Fruit fly (Drosophila melanogaster) whole organism, embryonic: ENCODE results near the gene c12.2.

ENCODE experiments used
- Abd-B ChIP-seq: fragments of 200-800 bp; sonication (Bioruptor generic); optimal IDR thresholded peaks from 2 replicates; lab custom pipeline; 2018; ENCODE audit warnings: missing biosample characterization, mild to moderate bottlenecking, missing genetic modification characterization, moderate library complexity
- Ada2b ChIP-seq: fragments of 200-800 bp; sonication (Bioruptor generic); IDR thresholded peaks from 2 replicates; pipeline ENCODE4 v1.3.6; 2022; ENCODE audit warnings: missing biosample characterization, missing genetic modification characterization
- Asciz ChIP-seq: fragments of 200-800 bp; sonication (Bioruptor generic); optimal IDR thresholded peaks from 2 replicates; lab custom pipeline; 2017; ENCODE audit warnings: missing biosample characterization, mild to moderate bottlenecking, missing genetic modification characterization, missing genetic modification reagents
- CG11456 ChIP-seq: fragments of 200-800 bp; sonication (Bioruptor generic); IDR thresholded peaks from 3 replicates; pipeline ENCODE4 v1.3.6; 2022; ENCODE audit warnings: missing biosample characterization, missing genetic modification characterization
- CG14965 ChIP-seq: fragments of 200-800 bp; sonication (Bioruptor generic); optimal IDR thresholded peaks from 2 replicates; lab custom pipeline; 2016; ENCODE audit warnings: missing biosample characterization, missing genetic modification characterization, borderline replicate concordance
- CG15479 ChIP-seq: fragments of 200-800 bp; sonication (Bioruptor generic); optimal IDR thresholded peaks from 3 replicates; lab custom pipeline; 2019; ENCODE audit warnings: missing biosample characterization, mild to moderate bottlenecking, missing genetic modification characterization, moderate library complexity
- CG15514 ChIP-seq: fragments of 200-800 bp; sonication (Bioruptor generic); optimal IDR thresholded peaks from 3 replicates; lab custom pipeline; 2017; ENCODE audit warnings: missing biosample characterization, missing genetic modification characterization, mild to moderate bottlenecking, moderate library complexity, missing genetic modification reagents
- CG15601 ChIP-seq: fragments of 200-800 bp; sonication (Bioruptor generic); optimal IDR thresholded peaks from 3 replicates; lab custom pipeline; 2019; ENCODE audit warnings: missing biosample characterization, mild to moderate bottlenecking, missing genetic modification characterization, moderate library complexity
- CG1832 ChIP-seq: fragments of 200-800 bp; sonication (Bioruptor generic); optimal IDR thresholded peaks from 2 replicates; lab custom pipeline; 2017; ENCODE audit warnings: missing biosample characterization, mild to moderate bottlenecking, missing genetic modification characterization, inconsistent platforms
- CG2116 ChIP-seq: fragments of 200-800 bp; sonication (Bioruptor generic); optimal IDR thresholded peaks from 3 replicates; lab custom pipeline; 2018; ENCODE audit warnings: missing biosample characterization, mild to moderate bottlenecking, missing genetic modification characterization
- CG2129 ChIP-seq: fragments of 200-800 bp; sonication (Bioruptor generic); IDR thresholded peaks from 2 replicates; pipeline ENCODE4 v1.3.6; 2022; ENCODE audit warnings: missing biosample characterization, missing genetic modification characterization; ENCODE audit not compliant: partially characterized antibody
- CG3995 ChIP-seq: fragments of 200-800 bp; sonication (Bioruptor generic); optimal IDR thresholded peaks from 3 replicates; lab custom pipeline; 2016; ENCODE audit warnings: missing biosample characterization, missing genetic modification characterization
- CG4328 ChIP-seq: fragments of 200-800 bp; sonication (Bioruptor generic); optimal IDR thresholded peaks from 3 replicates; lab custom pipeline; 2017; ENCODE audit warnings: missing biosample characterization, missing genetic modification reagents, missing genetic modification characterization
- CG8281 ChIP-seq: fragments of 200-800 bp; sonication (Bioruptor generic); optimal IDR thresholded peaks from 2 replicates; lab custom pipeline; 2018; ENCODE audit warnings: missing biosample characterization, mild to moderate bottlenecking, missing genetic modification characterization, moderate library complexity
- CG8765 ChIP-seq: fragments of 200-800 bp; sonication (Bioruptor generic); IDR thresholded peaks from 2 replicates; pipeline ENCODE4 v1.3.6; 2022; ENCODE audit warnings: missing biosample characterization, missing genetic modification characterization
- CHES-1-like ChIP-seq: fragments of 200-800 bp; sonication (Bioruptor generic); optimal IDR thresholded peaks from 2 replicates; lab custom pipeline; 2016; ENCODE audit warnings: missing biosample characterization, missing genetic modification characterization
- Dip2 ChIP-seq: fragments of 200-800 bp; sonication (Bioruptor generic); IDR thresholded peaks from 2 replicates; pipeline ENCODE4 v1.3.6; 2022; ENCODE audit warnings: missing biosample characterization, missing genetic modification characterization
- Drgx ChIP-seq: fragments of 200-800 bp; sonication (Bioruptor generic); IDR thresholded peaks from 2 replicates; pipeline ENCODE4 v1.3.6; 2022; ENCODE audit warnings: missing biosample characterization, missing genetic modification characterization
- Ets65A ChIP-seq: fragments of 200-800 bp; sonication (Bioruptor generic); peaks from one replicate; lab custom pipeline; 2016; ENCODE audit warnings: missing biosample characterization, missing genetic modification characterization
- Ets97D ChIP-seq: fragments of 200-800 bp; sonication (Bioruptor generic); optimal IDR thresholded peaks from 3 replicates; lab custom pipeline; 2016; ENCODE audit warnings: missing biosample characterization, missing genetic modification characterization
- Hand ChIP-seq: fragments of 200-800 bp; sonication (Bioruptor generic); optimal IDR thresholded peaks from 2 replicates; lab custom pipeline; 2017; ENCODE audit warnings: mild to moderate bottlenecking, missing biosample characterization, missing genetic modification reagents, missing genetic modification characterization
- Hr3 ChIP-seq: fragments of 200-800 bp; sonication (Bioruptor generic); optimal IDR thresholded peaks from 3 replicates; lab custom pipeline; 2016; ENCODE audit warnings: missing biosample characterization, missing genetic modification characterization
- Kr ChIP-seq: fragments of 200-800 bp; sonication (Bioruptor generic); optimal IDR thresholded peaks from 2 replicates; lab custom pipeline; 2017; ENCODE audit warnings: missing biosample characterization, mild to moderate bottlenecking, missing genetic modification characterization
- Lpt ChIP-seq: fragments of >200 bp; optimal IDR thresholded peaks from 2 replicates; lab custom pipeline; 2018; ENCODE audit warnings: missing biosample characterization, missing genetic modification characterization
- MBD-R2 ChIP-seq: fragments of 200-800 bp; sonication (Bioruptor generic); IDR thresholded peaks from 2 replicates; pipeline ENCODE4 v1.3.6; 2022; ENCODE audit warnings: missing biosample characterization, missing genetic modification characterization
- Nf-YB ChIP-seq: fragments of 200-800 bp; sonication (Bioruptor generic); optimal IDR thresholded peaks from 3 replicates; lab custom pipeline; 2019; ENCODE audit warnings: missing biosample characterization, mild to moderate bottlenecking, missing genetic modification characterization, moderate library complexity
- Poxn ChIP-seq: fragments of 200-800 bp; sonication (Bioruptor generic); IDR thresholded peaks from 2 replicates; pipeline ENCODE4 v1.3.6; 2022; ENCODE audit warnings: missing biosample characterization, missing genetic modification characterization
- Six4 ChIP-seq: fragments of 200-800 bp; sonication (Bioruptor generic); optimal IDR thresholded peaks from 2 replicates; lab custom pipeline; 2016; ENCODE audit warnings: missing biosample characterization, missing genetic modification characterization
- Sry-δ ChIP-seq: fragments of 200-800 bp; sonication (Bioruptor generic); optimal IDR thresholded peaks from 2 replicates; lab custom pipeline; 2016; ENCODE audit warnings: missing biosample characterization, missing genetic modification characterization
- Ssrp ChIP-seq: fragments of 200-800 bp; sonication (Bioruptor generic); optimal IDR thresholded peaks from 2 replicates; lab custom pipeline; 2018; ENCODE audit warnings: missing biosample characterization, mild to moderate bottlenecking, missing genetic modification characterization, moderate library complexity
- amos ChIP-seq: fragments of 200-800 bp; sonication (Bioruptor generic); IDR thresholded peaks from 2 replicates; pipeline ENCODE4 v1.3.6; 2022; ENCODE audit warnings: missing biosample characterization, missing genetic modification characterization; ENCODE audit not compliant: partially characterized antibody
- ap ChIP-seq: fragments of 200-800 bp; sonication (Bioruptor generic); IDR thresholded peaks from 2 replicates; pipeline ENCODE4 v1.3.6; 2022; ENCODE audit warnings: missing biosample characterization, missing genetic modification characterization
- bsh ChIP-seq, 2 experiments: fragments of 200-800 bp; sonication (Bioruptor generic); optimal IDR thresholded peaks; 2 replicates each; lab custom pipeline; 2017 to 2018; ENCODE audit warnings: mild to moderate bottlenecking in 2 of 2, missing biosample characterization in 2 of 2, missing genetic modification characterization in 2 of 2, moderate library complexity in 1 of 2
- chinmo ChIP-seq: fragments of 200-800 bp; sonication (Bioruptor generic); IDR thresholded peaks from 4 replicates; pipeline ENCODE4 v1.3.6; 2022; ENCODE audit warnings: missing biosample characterization, missing genetic modification characterization; ENCODE audit not compliant: partially characterized antibody
- cwo ChIP-seq: fragments of 200-800 bp; sonication (Bioruptor generic); optimal IDR thresholded peaks from 3 replicates; lab custom pipeline; 2017; ENCODE audit warnings: missing biosample characterization, missing genetic modification characterization, mild to moderate bottlenecking, moderate library complexity, missing genetic modification reagents
- fu2 ChIP-seq: fragments of 200-800 bp; sonication (Bioruptor generic); optimal IDR thresholded peaks from 2 replicates; lab custom pipeline; 2016; ENCODE audit warnings: missing biosample characterization, missing genetic modification characterization
- jigr1 ChIP-seq: fragments of 200-800 bp; sonication (Bioruptor generic); IDR thresholded peaks from 3 replicates; pipeline ENCODE4 v1.3.6; 2022; ENCODE audit warnings: missing biosample characterization, missing genetic modification characterization
- ken ChIP-seq: fragments of 200-800 bp; sonication (Bioruptor generic); IDR thresholded peaks from 3 replicates; pipeline ENCODE4 v1.3.6; 2022; ENCODE audit warnings: missing biosample characterization, missing genetic modification characterization
- mld ChIP-seq: fragments of 200-800 bp; sonication (Bioruptor generic); IDR thresholded peaks from 3 replicates; pipeline ENCODE4 v1.3.6; 2022; ENCODE audit warnings: missing biosample characterization, missing genetic modification characterization; ENCODE audit not compliant: partially characterized antibody
- peb ChIP-seq: fragments of 200-800 bp; sonication (Bioruptor generic); IDR thresholded peaks from 2 replicates; pipeline ENCODE4 v1.3.6; 2022; ENCODE audit warnings: missing biosample characterization, missing genetic modification characterization
- pnt ChIP-seq: fragments of 200-800 bp; sonication (Bioruptor generic); optimal IDR thresholded peaks from 3 replicates; lab custom pipeline; 2016; ENCODE audit warnings: missing biosample characterization, missing genetic modification characterization
- repo ChIP-seq: fragments of 200-800 bp; sonication (Bioruptor generic); optimal IDR thresholded peaks from 2 replicates; lab custom pipeline; 2016; ENCODE audit warnings: missing biosample characterization, missing genetic modification characterization
- salm ChIP-seq: fragments of 200-800 bp; sonication (Bioruptor generic); optimal IDR thresholded peaks from 2 replicates; lab custom pipeline; 2018; ENCODE audit warnings: missing biosample characterization, mild to moderate bottlenecking, missing genetic modification characterization
- sens ChIP-seq: fragments of 200-800 bp; sonication (Bioruptor generic); peaks from one replicate; lab custom pipeline; 2016; ENCODE audit warnings: missing biosample characterization, missing genetic modification characterization
- stwl ChIP-seq: fragments of 200-800 bp; sonication (Bioruptor generic); optimal IDR thresholded peaks from 3 replicates; lab custom pipeline; 2018; ENCODE audit warnings: missing biosample characterization, mild to moderate bottlenecking, missing genetic modification characterization, moderate library complexity
- tgo ChIP-seq: fragments of 200-800 bp; sonication (Bioruptor generic); IDR thresholded peaks from 3 replicates; pipeline ENCODE4 v1.3.6; 2022; ENCODE audit warnings: missing biosample characterization, missing genetic modification characterization
- tna ChIP-seq: fragments of 200-800 bp; sonication (Bioruptor generic); IDR thresholded peaks from 2 replicates; pipeline ENCODE4 v1.3.6; 2022; ENCODE audit warnings: missing biosample characterization, missing genetic modification characterization; ENCODE audit not compliant: partially characterized antibody
- usp ChIP-seq: fragments of >200 bp; optimal IDR thresholded peaks from 2 replicates; lab custom pipeline; 2017; ENCODE audit warnings: missing biosample characterization, missing genetic modification characterization
- wor ChIP-seq: fragments of 200-800 bp; sonication (Bioruptor generic); IDR thresholded peaks from 2 replicates; pipeline ENCODE4 v1.3.6; 2022; ENCODE audit warnings: missing biosample characterization, missing genetic modification characterization

c12.2 gene

dm6 chrX:9355996-9356708 lies 37.0 kb downstream of the c12.2 start, which contains the start of the genes Zdhhc8 and BCL7-like (continued):
- TF ChIP-seq cwo (GFP tag; lab: Kevin White, UChicago) (no peak), CG4328 (GFP tag; lab: Kevin White, UChicago) (no peak), Ets65A (GFP tag; lab: Kevin White, UChicago) (peak; percentile 94), Drgx (GFP tag; lab: Robert Waterston, UW) (no peak), CG2116 (GFP tag; lab: Kevin White, UChicago) (peak; percentile 87), Ets97D (GFP tag; lab: Kevin White, UChicago) (peak; percentile 80), sens (GFP tag; lab: Kevin White, UChicago) (peak; percentile 89), Nf-YB (no peak), usp (GFP tag; lab: Kevin White, UChicago) (no peak), CG3995 (GFP tag; lab: Kevin White, UChicago) (peak; percentile 76), fu2 (GFP tag; lab: Kevin White, UChicago) (peak; percentile 41), Hr3 (GFP tag; lab: Kevin White, UChicago) (peak; percentile 41), wor (no peak), CG15601 (tag; lab: Kevin White, UChicago) (peak; percentile 41), Ada2b (GFP tag; lab: Robert Waterston, UW) (0 out of 2 replicates have a peak, but pooled peaks have one; percentile 19), Kr (GFP tag; lab: Kevin White, UChicago) (no peak), Asciz (GFP tag; lab: Kevin White, UChicago) (no peak), pnt (no peak), Six4 (GFP tag; lab: Kevin White, UChicago) (peak; percentile 12), Sry-δ (GFP tag; lab: Kevin White, UChicago) (peak; percentile 94), Hand (GFP tag; lab: Kevin White, UChicago) (peak; percentile 9), amos (GFP tag; lab: Robert Waterston, UW) (peak; percentile 99), CG15479 (no peak), Abd-B (GFP tag; lab: Kevin White, UChicago) (peak; percentile 22), CG11456 (0 out of 3 replicates have a peak, but pooled peaks have one; percentile 53), CHES-1-like (peak; percentile 9), mld (peak; percentile 97), ap (GFP tag; lab: Robert Waterston, UW) (no peak), tna (peak; percentile 98), CG1832 (no peak), CG8281 (no peak), Dip2 (GFP tag; lab: Robert Waterston, UW) (no peak), stwl (tag; lab: Kevin White, UChicago) (peak; percentile 65), jigr1 (GFP tag; lab: Robert Waterston, UW) (no peak), salm (tag; lab: Kevin White, UChicago) (no peak), Poxn (GFP tag; lab: Robert Waterston, UW) (no peak), CG2129 (peak; percentile 94), bsh (GFP tag; optimal IDR thresholded peaks at IDR 0.05; lab: Kevin White, UChicago) (peak; percentile 21 to 33), CG15514 (GFP tag; lab: Kevin White, UChicago) (peak; percentile 64), CG8765 (GFP tag; lab: Robert Waterston, UW) (no peak), MBD-R2 (GFP tag; lab: Robert Waterston, UW) (peak; percentile 39; the same call in 1 of the 2 replicates), chinmo (GFP tag; lab: Robert Waterston, UW) (peak; percentile 96), peb (GFP tag; lab: Robert Waterston, UW) (no peak), Ssrp (no peak), tgo (GFP tag; lab: Robert Waterston, UW) (no peak), CG14965 (GFP tag; lab: Kevin White, UChicago) (no peak), Lpt (GFP tag; lab: Kevin White, UChicago) (no peak), repo (no peak), ken (0 out of 3 replicates have a peak, but pooled peaks have one; percentile 20)
